Worm (Caenorhabditis elegans): ENCODE results near the gene R02F11.2.

Gene R02F11.2

ce11 chrV:4839913-4840312, 45.5 kb downstream of the R02F11.2 start, which contains the start of gene nas-9:
nas-9 (minus strand) TSS chrV:4840013.
- no peak for TF ChIP-seq unc-62 (GFP tag; optimal IDR thresholded peaks at IDR 0.05)

- no peak for TF ChIP-seq unc-62 (GFP tag; optimal IDR thresholded peaks at IDR 0.05)
Observed at ce11 chrV:4841179-4841578, 46.8 kb downstream of the R02F11.2 start, which contains the start of gene cwp-1. cwp-1 (minus strand) TSS chrV:4841279.

- no peak for TF ChIP-seq unc-62 (GFP tag; optimal IDR thresholded peaks at IDR 0.05)
Observed at ce11 chrV:4842544-4842943, 48.1 kb downstream of the R02F11.2 start, which contains the start of the genes cwp-2 and cwp-3. cwp-2 (minus strand) TSS chrV:4842644. cwp-3 (plus strand) TSS chrV:4842836.

ce11 chrV:4844591-4844990, 50.2 kb downstream of the R02F11.2 start, which contains the start of gene abhd-5.2:
abhd-5.2 (plus strand) TSS chrV:4844685.
- TF ChIP-seq unc-62 (GFP tag; optimal IDR thresholded peaks at IDR 0.05) = no peak

ce11 chrV:4846507-4846906, 52.1 kb downstream of the R02F11.2 start:
- no peak for TF ChIP-seq unc-62 (GFP tag; optimal IDR thresholded peaks at IDR 0.05)

All from whole organism, dauer.